Worm (Caenorhabditis elegans) whole organism, mixed stage, embryonic: ENCODE results near the gene Y37E11B.6.

ENCODE experiments used
- bed-3 ChIP-seq: fragments of 200-800 bp; sonication (Bioruptor generic); optimal IDR thresholded peaks from 3 replicates; lab custom pipeline; 2018; ENCODE audit warnings: mild to moderate bottlenecking, missing genetic modification characterization, moderate library complexity, missing compliant biosample characterization
- blmp-1 ChIP-seq: fragments of 150-350 bp; optimal IDR thresholded peaks from 2 replicates; lab custom pipeline; 2014; ENCODE audit warnings: missing biosample characterization, missing genetic modification characterization
- ceh-39 ChIP-seq: fragments of 150-350 bp; optimal IDR thresholded peaks from 2 replicates; lab custom pipeline; 2014; ENCODE audit warnings: missing biosample characterization, missing genetic modification characterization
- ceh-43 ChIP-seq: fragments of 200-800 bp; sonication (Bioruptor generic); optimal IDR thresholded peaks from 2 replicates; lab custom pipeline; 2018; ENCODE audit warnings: mild to moderate bottlenecking, missing genetic modification characterization, moderate library complexity, missing compliant biosample characterization
- ces-1 ChIP-seq: fragments of 150-350 bp; optimal IDR thresholded peaks from 2 replicates; lab custom pipeline; 2014; ENCODE audit warnings: missing biosample characterization, missing genetic modification reagents, missing genetic modification characterization
- drap-1 ChIP-seq: fragments of 200-800 bp; sonication (Bioruptor generic); optimal IDR thresholded peaks from 3 replicates; lab custom pipeline; 2018; ENCODE audit warnings: mild to moderate bottlenecking, missing genetic modification characterization, missing compliant biosample characterization
- elt-1 ChIP-seq: sonication (generic microtip); optimal IDR thresholded peaks from 2 replicates; lab custom pipeline; 2017; ENCODE audit warnings: missing genetic modification characterization, mild to moderate bottlenecking, missing compliant biosample characterization, antibody characterized with exemption, moderate library complexity, borderline replicate concordance; ENCODE audit not compliant: insufficient read depth
- elt-3 ChIP-seq: fragments of 150-350 bp; optimal IDR thresholded peaks from 2 replicates; lab custom pipeline; 2014; ENCODE audit warnings: missing biosample characterization, missing genetic modification characterization
- flh-1 ChIP-seq: fragments of 200-800 bp; sonication (Bioruptor generic); optimal IDR thresholded peaks from 2 replicates; lab custom pipeline; 2018; ENCODE audit warnings: mild to moderate bottlenecking, missing genetic modification characterization, moderate library complexity, missing compliant biosample characterization
- ham-2 ChIP-seq: fragments of 200-800 bp; sonication (Bioruptor generic); optimal IDR thresholded peaks from 2 replicates; lab custom pipeline; 2018; ENCODE audit warnings: mild to moderate bottlenecking, missing genetic modification characterization, missing compliant biosample characterization
- hlh-1 ChIP-seq: fragments of 150-350 bp; optimal IDR thresholded peaks from 2 replicates; lab custom pipeline; 2014; ENCODE audit warnings: missing biosample characterization, missing genetic modification reagents, missing genetic modification characterization
- lin-13 ChIP-seq: fragments of 150-350 bp; optimal IDR thresholded peaks from 2 replicates; lab custom pipeline; 2014; ENCODE audit warnings: missing biosample characterization, missing genetic modification characterization
- lin-32 ChIP-seq: fragments of 200-800 bp; sonication (Bioruptor generic); optimal IDR thresholded peaks from 2 replicates; lab custom pipeline; 2018; ENCODE audit warnings: mild to moderate bottlenecking, missing genetic modification characterization, missing compliant biosample characterization
- lsy-2 ChIP-seq: fragments of 150-350 bp; optimal IDR thresholded peaks from 2 replicates; lab custom pipeline; 2014; ENCODE audit warnings: missing biosample characterization, missing genetic modification characterization
- mep-1 ChIP-seq: fragments of 150-350 bp; optimal IDR thresholded peaks from 2 replicates; lab custom pipeline; 2017; ENCODE audit warnings: missing biosample characterization, missing genetic modification reagents, missing genetic modification characterization, inconsistent platforms
- mls-2 ChIP-seq: sonication (generic microtip); optimal IDR thresholded peaks from 2 replicates; lab custom pipeline; 2016; ENCODE audit warnings: mild to moderate bottlenecking, missing genetic modification characterization, moderate library complexity, missing compliant biosample characterization
- nhr-12 ChIP-seq: fragments of 150-350 bp; optimal IDR thresholded peaks from 2 replicates; lab custom pipeline; 2014; ENCODE audit warnings: missing biosample characterization, missing genetic modification characterization
- nhr-2 ChIP-seq: fragments of 150-350 bp; optimal IDR thresholded peaks from 2 replicates; lab custom pipeline; 2014; ENCODE audit warnings: missing biosample characterization, missing genetic modification characterization
- nhr-237 ChIP-seq: fragments of 150-350 bp; optimal IDR thresholded peaks from 2 replicates; lab custom pipeline; 2014; ENCODE audit warnings: missing biosample characterization, missing genetic modification characterization
- nhr-28 ChIP-seq: fragments of 150-350 bp; optimal IDR thresholded peaks from 2 replicates; lab custom pipeline; 2014; ENCODE audit warnings: missing biosample characterization, missing genetic modification characterization
- nhr-76 ChIP-seq: sonication (generic microtip); optimal IDR thresholded peaks from 2 replicates; lab custom pipeline; 2017; ENCODE audit warnings: missing biosample characterization, missing genetic modification characterization
- pha-4 ChIP-seq: fragments of 150-350 bp; optimal IDR thresholded peaks from 2 replicates; lab custom pipeline; 2018; ENCODE audit warnings: missing biosample characterization, missing genetic modification reagents, missing genetic modification characterization
- sem-2 ChIP-seq: fragments of 200-800 bp; sonication (Bioruptor generic); optimal IDR thresholded peaks from 2 replicates; lab custom pipeline; 2018; ENCODE audit warnings: mild to moderate bottlenecking, missing genetic modification characterization, missing compliant biosample characterization
- snpc-4 ChIP-seq: fragments of 150-350 bp; optimal IDR thresholded peaks from 2 replicates; lab custom pipeline; 2014; ENCODE audit warnings: missing biosample characterization, missing genetic modification characterization
- sptf-1 ChIP-seq: sonication (generic microtip); optimal IDR thresholded peaks from 2 replicates; lab custom pipeline; 2017; ENCODE audit warnings: mild to moderate bottlenecking, missing genetic modification characterization, moderate library complexity, missing compliant biosample characterization
- tbx-8 ChIP-seq: fragments of 200-800 bp; sonication (Bioruptor generic); optimal IDR thresholded peaks from 2 replicates; lab custom pipeline; 2018; ENCODE audit warnings: mild to moderate bottlenecking, missing genetic modification characterization, moderate library complexity, missing compliant biosample characterization
- unc-120 ChIP-seq: sonication (generic microtip); optimal IDR thresholded peaks from 2 replicates; lab custom pipeline; 2017; ENCODE audit warnings: missing genetic modification characterization, missing compliant biosample characterization; ENCODE audit not compliant: poor library complexity, severe bottlenecking
- unc-62 ChIP-seq: fragments of 150-350 bp; optimal IDR thresholded peaks from 2 replicates; lab custom pipeline; 2014; ENCODE audit warnings: missing biosample characterization, missing genetic modification reagents, missing genetic modification characterization
- ztf-11 ChIP-seq: fragments of 150-350 bp; optimal IDR thresholded peaks from 2 replicates; lab custom pipeline; 2014; ENCODE audit warnings: missing biosample characterization, missing genetic modification characterization

The Y37E11B.6 gene

DNA sequence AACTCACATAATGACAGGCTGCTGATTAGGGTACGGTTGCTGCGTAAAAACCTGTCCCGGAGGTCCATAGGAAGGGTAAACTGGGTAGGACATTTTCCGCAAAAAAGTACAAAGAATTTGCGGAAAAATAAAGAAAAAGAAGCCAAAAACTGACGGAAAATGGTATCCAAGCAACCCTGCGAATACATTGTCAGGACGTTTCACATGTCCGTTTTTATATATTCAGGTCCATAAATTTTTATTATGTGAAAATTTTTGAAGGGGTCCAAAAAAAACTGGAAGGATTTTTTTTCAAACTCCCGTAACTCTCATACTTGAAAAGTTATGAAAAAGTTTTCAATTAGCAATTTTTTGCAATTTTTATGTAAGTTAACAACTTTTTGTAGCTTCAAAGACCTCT lies 43.1 kb upstream of the Y37E11B.6 start, which contains the start of gene CC8.3:
CC8.3 (minus strand) TSS at position 101 of the 400 bp plus-strand sequence.
- no peak for TF ChIP-seq blmp-1
- TF ChIP-seq elt-1 (tag; lab: Kevin White, UChicago), result no peak
- no peak for TF ChIP-seq drap-1 (GFP tag; lab: Kevin White, UChicago)
- TF ChIP-seq ham-2, result no peak
- TF ChIP-seq snpc-4 (tag; lab: Kevin White, UChicago), result no peak

DNA sequence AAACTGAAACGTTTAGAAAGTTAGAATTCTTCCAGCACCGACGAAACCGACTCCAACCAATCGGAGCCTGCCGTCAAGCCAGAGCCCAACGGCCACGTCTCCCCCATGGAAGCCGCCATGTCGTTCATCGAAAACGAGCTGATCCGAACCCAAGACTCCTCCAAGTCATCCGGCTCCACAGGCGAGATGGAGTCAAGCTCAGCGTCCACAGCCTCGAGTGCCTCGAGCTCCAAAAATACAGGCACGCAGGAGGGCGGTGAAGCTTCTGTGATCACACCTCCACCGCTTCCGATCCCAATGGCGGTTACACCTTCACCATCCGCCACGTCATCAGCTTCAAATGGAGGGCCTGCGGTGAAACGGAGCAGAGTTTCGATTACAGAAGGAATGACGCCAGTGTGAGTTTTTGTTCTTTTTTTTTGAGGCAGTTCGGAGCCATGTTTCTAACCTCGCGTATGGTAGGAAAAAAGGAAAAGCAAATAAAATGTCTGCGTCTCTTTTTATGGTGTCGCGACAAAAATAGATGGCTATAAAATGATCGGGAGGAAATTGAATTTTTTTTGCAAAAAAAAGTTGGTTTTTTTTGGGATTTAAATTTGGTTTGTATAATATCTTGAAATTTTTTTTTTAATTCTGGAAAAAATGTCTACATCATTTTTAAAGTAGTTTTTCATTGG lies 39.3 kb upstream of the Y37E11B.6 start:
- no peak for TF ChIP-seq tbx-8 (GFP tag; lab: Kevin White, UChicago)
- TF ChIP-seq sem-2 (GFP tag; lab: Kevin White, UChicago), result no peak
- TF ChIP-seq nhr-237, result no peak
- no peak for TF ChIP-seq flh-1 (GFP tag; lab: Kevin White, UChicago)
- no peak for TF ChIP-seq sptf-1 (tag; lab: Kevin White, UChicago)
- TF ChIP-seq elt-3, result no peak
- no peak for TF ChIP-seq lin-13
- TF ChIP-seq lsy-2, result no peak
- TF ChIP-seq bed-3 (GFP tag; lab: Kevin White, UChicago), result no peak
- TF ChIP-seq lin-32 (GFP tag; lab: Kevin White, UChicago), result no peak
- TF ChIP-seq nhr-12, result no peak
- TF ChIP-seq ceh-43 (GFP tag; lab: Kevin White, UChicago), result no peak
- no peak for TF ChIP-seq pha-4
- TF ChIP-seq mls-2 (tag; lab: Kevin White, UChicago), result no peak

DNA sequence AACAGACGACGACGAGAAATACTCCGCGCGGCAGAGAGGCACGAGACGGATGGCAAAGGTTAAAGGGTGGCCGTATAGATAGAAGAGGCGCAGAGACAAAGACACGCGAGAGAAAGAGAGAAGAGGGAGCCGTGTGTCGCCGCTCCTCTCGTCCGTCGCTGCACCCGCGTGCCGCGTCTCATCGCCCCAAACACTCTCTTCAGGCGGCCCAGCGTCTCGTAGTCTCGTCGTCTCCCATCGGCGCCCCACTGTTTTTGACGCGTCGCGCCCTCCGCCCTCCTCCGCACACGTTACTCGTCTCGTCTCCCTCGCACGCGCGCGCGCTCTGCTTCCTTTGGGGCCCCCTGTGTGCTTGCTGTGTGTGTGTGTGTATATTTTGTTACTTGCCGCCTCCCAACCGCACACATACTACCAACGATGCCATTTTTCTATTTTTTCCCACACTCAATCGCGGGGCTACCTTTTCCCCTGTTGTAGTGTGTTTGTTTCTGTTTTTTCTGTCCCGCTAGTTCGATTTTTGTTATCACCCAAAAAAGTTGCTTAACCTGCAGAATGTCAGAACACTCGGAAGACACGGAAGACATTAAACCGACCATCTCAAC lies 37.5 kb upstream of the Y37E11B.6 start, which contains the start of gene madf-9:
madf-9 (plus strand) TSS at position 552 of the 602 bp plus-strand sequence.
- TF ChIP-seq nhr-28 (tag; lab: Kevin White, UChicago) (no peak), drap-1 (GFP tag; lab: Kevin White, UChicago) (peak; percentile 42), nhr-237 (peak; percentile 51), bed-3 (GFP tag; lab: Kevin White, UChicago) (no peak), mls-2 (tag; lab: Kevin White, UChicago) (peak; percentile 32), unc-120 (tag; lab: Kevin White, UChicago) (no peak), elt-3 (no peak), mep-1 (tag; lab: Kevin White, UChicago) (no peak), ham-2 (no peak), nhr-76 (no peak), nhr-2 (tag; lab: Kevin White, UChicago) (no peak), blmp-1 (no peak), elt-1 (tag; lab: Kevin White, UChicago) (no peak), flh-1 (GFP tag; lab: Kevin White, UChicago) (peak; percentile 34), lin-32 (GFP tag; lab: Kevin White, UChicago) (no peak), pha-4 (peak; percentile 51), unc-62 (GFP tag; lab: Kevin White, UChicago) (no peak), ceh-39 (tag; lab: Kevin White, UChicago) (no peak), snpc-4 (tag; lab: Kevin White, UChicago) (no peak), hlh-1 (no peak), lin-13 (no peak), sptf-1 (tag; lab: Kevin White, UChicago) (peak; percentile 56)
- TF ChIP-seq, all 35 proteins: peak for 6

ce11 chrIV:3633254-3633653 lies 34.1 kb upstream of the Y37E11B.6 start, which contains the start of gene ZC416.2:
TSS of gene ZC416.2 (plus strand) at chrIV:3633619.
- no peak for TF ChIP-seq ztf-11 (tag; lab: Kevin White, UChicago)
- TF ChIP-seq ces-1 (GFP tag; lab: Kevin White, UChicago), result no peak

ce11 chrIV:3632475-3632874 lies 33.4 kb upstream of the Y37E11B.6 start:
- no peak for TF ChIP-seq ces-1 (GFP tag; lab: Kevin White, UChicago)
